Worm (Caenorhabditis elegans) whole organism, L4 larva: ENCODE data around the gene memb-2.

ENCODE experiments used
- ceh-28 ChIP-seq: fragments of 150-350 bp; optimal IDR thresholded peaks from 2 replicates; lab custom pipeline; 2014; ENCODE audit warnings: missing biosample characterization, missing genetic modification reagents, missing genetic modification characterization
- nhr-28 ChIP-seq: fragments of 150-350 bp; optimal IDR thresholded peaks from 2 replicates; lab custom pipeline; 2014; ENCODE audit warnings: missing biosample characterization, missing genetic modification characterization
- ztf-11 ChIP-seq: fragments of 150-350 bp; optimal IDR thresholded peaks from 2 replicates; lab custom pipeline; 2014; ENCODE audit warnings: missing biosample characterization, missing genetic modification characterization

ce11 chrV:5587042-5587441 lies 32.9 kb downstream of the memb-2 start:
- no peak for TF ChIP-seq ztf-11
- TF ChIP-seq ceh-28, result no peak
- TF ChIP-seq nhr-28 (tag; lab: Kevin White, UChicago), result no peak
